Worm (Caenorhabditis elegans): ENCODE data around the gene C47A4.3.

Gene C47A4.3

ce11 chrIV:13783237-13784012 is 41.3 kb upstream of the C47A4.3 start, which contains the start of gene iscu-1 (continued):
- TF ChIP-seq irx-1 (tag; optimal IDR thresholded peaks at IDR 0.05) (no peak), Y116A8C.19 (tag; optimal IDR thresholded peaks at IDR 0.05; ENCODE audit: borderline replicate concordance) (no peak), sptf-1 (tag; optimal IDR thresholded peaks at IDR 0.05) (no peak), ceh-88 (GFP tag; IDR thresholded peaks at IDR 0.05) (no peak), nhr-90 (tag; optimal IDR thresholded peaks at IDR 0.05; ENCODE audit: poor library complexity) (peak; percentile 22), ceh-82 (tag; optimal IDR thresholded peaks at IDR 0.05) (peak in 1 of 3 experiments; percentile 38), lsy-2 (tag; optimal IDR thresholded peaks at IDR 0.05) (peak; percentile 60 to 73), lin-14 (GFP tag; optimal IDR thresholded peaks at IDR 0.05) (peak; percentile 64), elt-3 (tag; optimal IDR thresholded peaks at IDR 0.05) (peak in 1 of 6 experiments; percentile 13), sox-4 (tag; optimal IDR thresholded peaks at IDR 0.05) (no peak), nhr-19 (GFP tag; conservative IDR thresholded peaks at IDR 0.05) (no peak), efl-1 (optimal IDR thresholded peaks at IDR 0.05) (peak; percentile 34 to 40), efl-1 (GFP tag; optimal IDR thresholded peaks at IDR 0.05 in 1 of 2) (peak; percentile 50 to 88), swsn-7 (tag; optimal IDR thresholded peaks at IDR 0.05) (no peak), egl-13 (tag; optimal IDR thresholded peaks at IDR 0.05) (peak; percentile 16), zip-4 (GFP tag; optimal IDR thresholded peaks at IDR 0.05) (no peak), fkh-4 (tag; optimal IDR thresholded peaks at IDR 0.05; ENCODE audit: borderline replicate concordance) (peak; percentile 44), nhr-47 (tag; optimal IDR thresholded peaks at IDR 0.05) (peak; percentile 49), snpc-4 (tag; optimal IDR thresholded peaks at IDR 0.05) (no peak), isw-1 (GFP tag; IDR thresholded peaks at IDR 0.05) (no peak; the same call in 1 of the 2 replicates), fkh-8 (tag; optimal IDR thresholded peaks at IDR 0.05) (peak; percentile 34), unc-30 (tag; optimal IDR thresholded peaks at IDR 0.05) (no peak), ets-5 (GFP tag; IDR thresholded peaks at IDR 0.05) (no peak), nhr-237 (tag; optimal IDR thresholded peaks at IDR 0.05) (no peak), blmp-1 (tag; optimal IDR thresholded peaks at IDR 0.05) (no peak), rnt-1 (tag; optimal IDR thresholded peaks at IDR 0.05) (peak; percentile 76), sup-37 (GFP tag; optimal IDR thresholded peaks at IDR 0.05) (no peak), unc-98 (GFP tag; IDR thresholded peaks at IDR 0.05) (no peak), nhr-77 (tag; optimal IDR thresholded peaks at IDR 0.05) (no peak), egl-27 (tag; optimal IDR thresholded peaks at IDR 0.05) (no peak), pax-3 (tag; optimal IDR thresholded peaks at IDR 0.05) (no peak), lir-3 (tag; optimal IDR thresholded peaks at IDR 0.05; ENCODE audit: poor library complexity) (peak; percentile 77)

- TF ChIP-seq sup-37 (GFP tag; optimal IDR thresholded peaks at IDR 0.05) (no peak), dpl-1 (GFP tag; optimal IDR thresholded peaks at IDR 0.05) (no peak), ceh-82 (tag; optimal IDR thresholded peaks at IDR 0.05) (no peak)
Measured at ce11 chrIV:13782319-13782718, 40.2 kb upstream of the C47A4.3 start.

ce11 chrIV:13778710-13779109 is 36.6 kb upstream of the C47A4.3 start, which contains the start of gene gly-10:
Gene gly-10 (plus strand): TSS chrIV:13779096.
- peak in 1 of 2 experiments; percentile 36 for TF ChIP-seq lsy-2 (tag; optimal IDR thresholded peaks at IDR 0.05)
- TF ChIP-seq nhr-85 (tag): peak; percentile 64
- TF ChIP-seq ceh-88 (GFP tag; IDR thresholded peaks at IDR 0.05): no peak

- TF ChIP-seq nhr-84 (tag; optimal IDR thresholded peaks at IDR 0.05) (no peak), skn-1 (tag; optimal IDR thresholded peaks at IDR 0.05) (peak; percentile 82), hlh-4 (tag; optimal IDR thresholded peaks at IDR 0.05) (no peak), ces-1 (GFP tag; optimal IDR thresholded peaks at IDR 0.05) (no peak), sptf-1 (tag; optimal IDR thresholded peaks at IDR 0.05) (no peak), elt-3 (tag; optimal IDR thresholded peaks at IDR 0.05) (peak in 2 of 6 experiments; percentile 60 to 87), rnt-1 (tag; optimal IDR thresholded peaks at IDR 0.05) (peak; percentile 80), nhr-11 (tag; optimal IDR thresholded peaks at IDR 0.05) (no peak), aha-1 (tag; optimal IDR thresholded peaks at IDR 0.05) (no peak), Y116A8C.19 (tag; optimal IDR thresholded peaks at IDR 0.05; ENCODE audit: borderline replicate concordance) (no peak), lir-3 (tag; optimal IDR thresholded peaks at IDR 0.05; ENCODE audit: poor library complexity) (no peak), fkh-8 (tag; optimal IDR thresholded peaks at IDR 0.05) (peak; percentile 69), nhr-71 (tag; optimal IDR thresholded peaks at IDR 0.05) (peak; percentile 82), nhr-12 (tag; optimal IDR thresholded peaks at IDR 0.05) (no peak), aly-2 (tag; optimal IDR thresholded peaks at IDR 0.05) (peak; percentile 3), unc-62 (GFP tag; optimal IDR thresholded peaks at IDR 0.05) (no peak), alr-1 (tag; optimal IDR thresholded peaks at IDR 0.05; ENCODE audit: borderline replicate concordance) (no peak), lin-15B (tag; optimal IDR thresholded peaks at IDR 0.05) (peak; percentile 95)
Measured at ce11 chrIV:13777480-13777879, 35.3 kb upstream of the C47A4.3 start, which contains the start of gene rpl-18. Gene rpl-18 (plus strand): TSS chrIV:13777865.

Measured in whole organism, L1 larva.